Fruit fly (Drosophila melanogaster) whole organism, embryonic: ENCODE results near the gene CG14154.

Source experiments
- Atf6 ChIP-seq: fragments of 200-800 bp; sonication (Bioruptor generic); IDR thresholded peaks from 2 replicates; pipeline ENCODE4 v1.3.6; 2022; ENCODE audit warnings: missing biosample characterization, missing genetic modification characterization
- CG10147 ChIP-seq: fragments of 200-800 bp; sonication (Bioruptor generic); optimal IDR thresholded peaks from 2 replicates; lab custom pipeline; 2019; ENCODE audit warnings: missing biosample characterization, mild to moderate bottlenecking, missing genetic modification characterization, moderate library complexity
- CG10274 ChIP-seq: fragments of 200-800 bp; sonication (Bioruptor generic); optimal IDR thresholded peaks from 3 replicates; lab custom pipeline; 2017; ENCODE audit warnings: missing biosample characterization, mild to moderate bottlenecking, missing genetic modification characterization
- CG11504 ChIP-seq: fragments of 200-800 bp; sonication (Bioruptor generic); optimal IDR thresholded peaks from 3 replicates; lab custom pipeline; 2019; ENCODE audit warnings: missing biosample characterization, mild to moderate bottlenecking, missing genetic modification characterization, moderate library complexity
- CG13296 ChIP-seq: fragments of 200-800 bp; sonication (Bioruptor generic); optimal IDR thresholded peaks from 3 replicates; lab custom pipeline; 2018; ENCODE audit warnings: missing biosample characterization, mild to moderate bottlenecking, missing genetic modification characterization
- CG13894 ChIP-seq: fragments of 200-800 bp; sonication (Bioruptor generic); optimal IDR thresholded peaks from 3 replicates; lab custom pipeline; 2018; ENCODE audit warnings: missing biosample characterization, mild to moderate bottlenecking, missing genetic modification characterization, moderate library complexity
- CG15269 ChIP-seq: fragments of 200-800 bp; sonication (Bioruptor generic); optimal IDR thresholded peaks from 2 replicates; lab custom pipeline; 2018; ENCODE audit warnings: missing biosample characterization, mild to moderate bottlenecking, missing genetic modification characterization, moderate library complexity
- CG18599 ChIP-seq: fragments of 200-800 bp; sonication (Bioruptor generic); optimal IDR thresholded peaks from 3 replicates; lab custom pipeline; 2017; ENCODE audit warnings: missing biosample characterization, missing genetic modification characterization, mild to moderate bottlenecking, moderate library complexity, missing genetic modification reagents
- CG2120 ChIP-seq: fragments of 200-800 bp; sonication (Bioruptor generic); optimal IDR thresholded peaks from 3 replicates; lab custom pipeline; 2016; ENCODE audit warnings: missing biosample characterization, missing genetic modification characterization
- CG2678 ChIP-seq: fragments of 200-800 bp; sonication (Bioruptor generic); optimal IDR thresholded peaks from 3 replicates; lab custom pipeline; 2019; ENCODE audit warnings: missing biosample characterization, mild to moderate bottlenecking, missing genetic modification characterization, moderate library complexity
- CG2889 ChIP-seq: fragments of 200-800 bp; sonication (Bioruptor generic); IDR thresholded peaks from 3 replicates; pipeline ENCODE4 v1.3.6; 2022; ENCODE audit warnings: missing biosample characterization, missing genetic modification characterization
- CG3281 ChIP-seq: fragments of 200-800 bp; sonication (Bioruptor generic); optimal IDR thresholded peaks from 3 replicates; lab custom pipeline; 2017; ENCODE audit warnings: missing biosample characterization, mild to moderate bottlenecking, missing genetic modification characterization
- CG33213 ChIP-seq: fragments of 200-800 bp; sonication (Bioruptor generic); optimal IDR thresholded peaks from 3 replicates; lab custom pipeline; 2016; ENCODE audit warnings: missing biosample characterization, missing genetic modification characterization
- CG7556 ChIP-seq: fragments of 200-800 bp; sonication (Bioruptor generic); optimal IDR thresholded peaks from 2 replicates; lab custom pipeline; 2017; ENCODE audit warnings: missing biosample characterization, mild to moderate bottlenecking, missing genetic modification characterization
- CG8290 ChIP-seq, 3 experiments: fragments of 200-800 bp; sonication (Bioruptor generic); optimal IDR thresholded peaks; 2 replicates each; lab custom pipeline; 2016 to 2019; ENCODE audit warnings: missing biosample characterization in 3 of 3, missing genetic modification characterization in 3 of 3, mild to moderate bottlenecking in 2 of 3, moderate library complexity in 1 of 3
- CG9215 ChIP-seq: fragments of 200-800 bp; sonication (Bioruptor generic); IDR thresholded peaks from 2 replicates; pipeline ENCODE4 v1.3.6; 2022; ENCODE audit warnings: missing biosample characterization, missing genetic modification characterization
- Chrac-16 ChIP-seq: fragments of 200-800 bp; sonication (Bioruptor generic); optimal IDR thresholded peaks from 3 replicates; lab custom pipeline; 2016; ENCODE audit warnings: missing biosample characterization, missing genetic modification characterization
- CkIIα-i1 ChIP-seq: fragments of 200-800 bp; sonication (Bioruptor generic); IDR thresholded peaks from 2 replicates; pipeline ENCODE4 v1.3.6; 2022; ENCODE audit warnings: missing biosample characterization, missing genetic modification characterization
- Dbx ChIP-seq: fragments of 200-800 bp; sonication (Bioruptor generic); IDR thresholded peaks from 3 replicates; pipeline ENCODE4 v1.3.6; 2022; ENCODE audit warnings: missing biosample characterization, missing genetic modification characterization
- Dfd ChIP-seq, 2 experiments: fragments of >200 bp; optimal IDR thresholded peaks; 2 replicates each; lab custom pipeline; 2017; ENCODE audit warnings: missing biosample characterization in 2 of 2, missing genetic modification characterization in 2 of 2
- Doc2 ChIP-seq: fragments of 200-800 bp; sonication (Bioruptor generic); IDR thresholded peaks from 2 replicates; pipeline ENCODE4 v1.3.6; 2022; ENCODE audit warnings: missing biosample characterization, missing genetic modification characterization
- Fer1 ChIP-seq: fragments of 200-800 bp; sonication (Bioruptor generic); optimal IDR thresholded peaks from 2 replicates; lab custom pipeline; 2017; ENCODE audit warnings: missing biosample characterization, mild to moderate bottlenecking, missing genetic modification characterization
- Fer2 ChIP-seq: fragments of 200-800 bp; sonication (Bioruptor generic); optimal IDR thresholded peaks from 2 replicates; lab custom pipeline; 2018; ENCODE audit warnings: missing biosample characterization, mild to moderate bottlenecking, missing genetic modification characterization, moderate library complexity
- Fer3 ChIP-seq: fragments of 200-800 bp; sonication (Bioruptor generic); optimal IDR thresholded peaks from 2 replicates; lab custom pipeline; 2018; ENCODE audit warnings: missing biosample characterization, mild to moderate bottlenecking, missing genetic modification characterization, moderate library complexity
- Hand ChIP-seq: fragments of 200-800 bp; sonication (Bioruptor generic); optimal IDR thresholded peaks from 2 replicates; lab custom pipeline; 2017; ENCODE audit warnings: mild to moderate bottlenecking, missing biosample characterization, missing genetic modification reagents, missing genetic modification characterization
- Hmr ChIP-seq: fragments of 200-800 bp; sonication (Bioruptor generic); optimal IDR thresholded peaks from 3 replicates; lab custom pipeline; 2017; ENCODE audit warnings: mild to moderate bottlenecking, missing biosample characterization, missing genetic modification reagents, missing genetic modification characterization
- Hr51 ChIP-seq, 2 experiments: fragments of 200-800 bp; sonication (Bioruptor generic); optimal IDR thresholded peaks; 2 replicates in 1 of 2; 3 replicates in 1 of 2; lab custom pipeline; 2016 to 2018; ENCODE audit warnings: missing biosample characterization in 2 of 2, missing genetic modification characterization in 2 of 2, mild to moderate bottlenecking in 1 of 2, moderate library complexity in 1 of 2
- Med ChIP-seq: fragments of 200-800 bp; sonication (Bioruptor generic); peaks from one replicate; lab custom pipeline; 2016; ENCODE audit warnings: missing biosample characterization, missing genetic modification characterization, mild to moderate bottlenecking, inconsistent platforms, moderate library complexity
- Meics ChIP-seq: fragments of 200-800 bp; sonication (Bioruptor generic); optimal IDR thresholded peaks from 2 replicates; lab custom pipeline; 2017; ENCODE audit warnings: missing biosample characterization, mild to moderate bottlenecking, missing genetic modification characterization
- Pdp1 ChIP-seq, 2 experiments: fragments of 200-800 bp; sonication (Bioruptor generic); optimal IDR thresholded peaks; 3 replicates each; lab custom pipeline; 2016; ENCODE audit warnings: missing biosample characterization in 2 of 2, missing genetic modification characterization in 2 of 2, mild to moderate bottlenecking in 1 of 2, moderate library complexity in 1 of 2
- Poxn ChIP-seq: fragments of 200-800 bp; sonication (Bioruptor generic); IDR thresholded peaks from 2 replicates; pipeline ENCODE4 v1.3.6; 2022; ENCODE audit warnings: missing biosample characterization, missing genetic modification characterization
- Ptx1 ChIP-seq: fragments of 200-800 bp; sonication (Bioruptor generic); IDR thresholded peaks from 2 replicates; pipeline ENCODE4 v1.3.6; 2022; ENCODE audit warnings: missing biosample characterization, missing genetic modification characterization
- cwo ChIP-seq: fragments of 200-800 bp; sonication (Bioruptor generic); optimal IDR thresholded peaks from 3 replicates; lab custom pipeline; 2017; ENCODE audit warnings: missing biosample characterization, missing genetic modification characterization, mild to moderate bottlenecking, moderate library complexity, missing genetic modification reagents
- dmrt99B ChIP-seq: fragments of 200-800 bp; sonication (Bioruptor generic); optimal IDR thresholded peaks from 2 replicates; lab custom pipeline; 2018; ENCODE audit warnings: missing biosample characterization, mild to moderate bottlenecking, missing genetic modification characterization, moderate library complexity
- dysf ChIP-seq: fragments of 200-800 bp; sonication (Bioruptor generic); IDR thresholded peaks from 3 replicates; pipeline ENCODE4 v1.3.6; 2022; ENCODE audit warnings: missing biosample characterization, missing genetic modification characterization
- gem ChIP-seq: fragments of 200-800 bp; sonication (Bioruptor generic); optimal IDR thresholded peaks from 2 replicates; lab custom pipeline; 2019; ENCODE audit warnings: missing biosample characterization, mild to moderate bottlenecking, missing genetic modification characterization, moderate library complexity
- grau ChIP-seq: fragments of 200-800 bp; optimal IDR thresholded peaks from 3 replicates; lab custom pipeline; 2019; ENCODE audit warnings: missing biosample characterization, mild to moderate bottlenecking, missing genetic modification characterization, moderate library complexity
- h ChIP-seq: fragments of >200 bp; optimal IDR thresholded peaks from 2 replicates; lab custom pipeline; 2017
- lab ChIP-seq: fragments of 200-800 bp; sonication (Bioruptor generic); optimal IDR thresholded peaks from 3 replicates; lab custom pipeline; 2017; ENCODE audit warnings: missing biosample characterization, missing genetic modification characterization, mild to moderate bottlenecking, moderate library complexity, missing genetic modification reagents
- sens ChIP-seq: fragments of 200-800 bp; sonication (Bioruptor generic); peaks from one replicate; lab custom pipeline; 2016; ENCODE audit warnings: missing biosample characterization, missing genetic modification characterization
- sim ChIP-seq: fragments of 200-800 bp; sonication (Bioruptor generic); IDR thresholded peaks from 2 replicates; pipeline ENCODE4 v1.3.6; 2022; ENCODE audit warnings: missing biosample characterization, missing genetic modification characterization
- vnd ChIP-seq: fragments of 200-800 bp; sonication (Bioruptor generic); IDR thresholded peaks from 3 replicates; pipeline ENCODE4 v1.3.6; 2022; ENCODE audit warnings: missing biosample characterization, missing genetic modification characterization; ENCODE audit not compliant: partially characterized antibody

CG14154 gene

dm6 chr3L:10641589-10641988, at the start of gene CG14154:
CG14154 (plus strand) TSS chr3L:10641889.
- TF ChIP-seq sens (GFP tag; lab: Kevin White, UChicago) (peak; percentile 22), CG10274 (GFP tag; lab: Kevin White, UChicago) (no peak), CG9215 (GFP tag; lab: Robert Waterston, UW) (no peak)

- TF ChIP-seq Dbx (0 out of 3 replicates have a peak, but pooled peaks have one; percentile 26), Fer3 (peak; percentile 2), CG2120 (GFP tag; lab: Kevin White, UChicago) (peak; percentile 8), CG8290 (GFP tag; optimal IDR thresholded peaks at IDR 0.05; lab: Kevin White, UChicago) (no peak), CG8290 (tag; optimal IDR thresholded peaks at IDR 0.05; lab: Kevin White, UChicago) (no peak), CG13296 (GFP tag; lab: Kevin White, UChicago) (peak; percentile 32), Hand (peak; percentile 13), Ptx1 (GFP tag; lab: Robert Waterston, UW) (peak; percentile 8; the same call in 1 of the 2 replicates), gem (tag; lab: Kevin White, UChicago) (peak; percentile 25), Poxn (GFP tag; lab: Robert Waterston, UW) (no peak), CG11504 (peak; percentile 27), Pdp1 (GFP tag; optimal IDR thresholded peaks at IDR 0.05; lab: Kevin White, UChicago) (no peak), grau (tag; lab: Kevin White, UChicago) (peak; percentile 20), dmrt99B (tag; lab: Kevin White, UChicago) (peak; percentile 15), CG10147 (GFP tag; lab: Kevin White, UChicago) (peak; percentile 47), CG18599 (peak; percentile 72), CG33213 (GFP tag; lab: Kevin White, UChicago) (no peak), Hmr (GFP tag; lab: Kevin White, UChicago) (peak; percentile 37), sim (GFP tag; lab: Robert Waterston, UW) (no peak), Atf6 (no peak), cwo (GFP tag; lab: Kevin White, UChicago) (peak; percentile 34), CG2889 (GFP tag; lab: Robert Waterston, UW) (no peak), CkIIα-i1 (no peak), Hr51 (GFP tag; optimal IDR thresholded peaks at IDR 0.05; lab: Kevin White, UChicago) (peak in 1 of 2 experiments; percentile 25), Meics (GFP tag; lab: Kevin White, UChicago) (peak; percentile 28), Chrac-16 (GFP tag; lab: Kevin White, UChicago) (no peak), CG3281 (GFP tag; lab: Kevin White, UChicago) (peak; percentile 2), h (no peak), CG7556 (GFP tag; lab: Kevin White, UChicago) (peak; percentile 10), CG13894 (peak; percentile 14), Dfd (GFP tag; optimal IDR thresholded peaks at IDR 0.05; lab: Kevin White, UChicago) (no peak), Fer2 (tag; lab: Kevin White, UChicago) (no peak), vnd (GFP tag; lab: Robert Waterston, UW) (no peak), CG15269 (peak; percentile 19), dysf (GFP tag; lab: Robert Waterston, UW) (peak; percentile 20; the same call in 1 of the 3 replicates), CG2678 (tag; lab: Kevin White, UChicago) (peak; percentile 52), Fer1 (peak; percentile 42), Med (GFP tag; lab: Kevin White, UChicago) (peak; percentile 47), sens (GFP tag; lab: Kevin White, UChicago) (peak; percentile 11), lab (GFP tag; lab: Kevin White, UChicago) (peak; percentile 39), Doc2 (GFP tag; lab: Robert Waterston, UW) (no peak)
Observed at dm6 chr3L:10599512-10599911, 42.2 kb upstream of the CG14154 start.
